Fruit fly (Drosophila melanogaster) whole organism, prepupa: Measurements from ENCODE around the gene CG46508.
"Not testable (repeated sequence)": the region's sequence is repeated elsewhere in the genome, so short reads cannot be mapped to it uniquely, and the experiment has no call there.

Experiments
- Blimp-1 ChIP-seq: fragments of 200-800 bp; sonication (Bioruptor generic); optimal IDR thresholded peaks from 3 replicates; lab custom pipeline; 2017; ENCODE audit warnings: missing biosample characterization, missing genetic modification characterization, mild to moderate bottlenecking, moderate library complexity, missing genetic modification reagents
- CG11294 ChIP-seq: fragments of 200-800 bp; sonication (Bioruptor generic); IDR thresholded peaks from 2 replicates; pipeline ENCODE4 v1.3.6; 2022; ENCODE audit warnings: missing biosample characterization, missing genetic modification characterization
- CG15336 ChIP-seq: fragments of 200-800 bp; sonication (Bioruptor generic); IDR thresholded peaks from 2 replicates; pipeline ENCODE4 v1.3.6; 2022; ENCODE audit warnings: missing biosample characterization, missing genetic modification characterization
- CG3919 ChIP-seq: fragments of 200-800 bp; sonication (Bioruptor generic); optimal IDR thresholded peaks from 3 replicates; lab custom pipeline; 2016; ENCODE audit warnings: missing biosample characterization, missing genetic modification characterization
- CG4318 ChIP-seq: fragments of 200-800 bp; sonication (Bioruptor generic); optimal IDR thresholded peaks from 3 replicates; lab custom pipeline; 2017; ENCODE audit warnings: missing biosample characterization, mild to moderate bottlenecking, missing genetic modification characterization
- CG6792 ChIP-seq: fragments of 200-800 bp; sonication (Bioruptor generic); optimal IDR thresholded peaks from 3 replicates; lab custom pipeline; 2016; ENCODE audit warnings: missing biosample characterization, missing genetic modification characterization
- CG8119 ChIP-seq: fragments of 200-800 bp; sonication (Bioruptor generic); IDR thresholded peaks from 3 replicates; pipeline ENCODE4 v1.3.6; 2022; ENCODE audit warnings: missing biosample characterization, missing genetic modification characterization
- Gug ChIP-seq: fragments of 200-800 bp; sonication (Bioruptor generic); IDR thresholded peaks from 2 replicates; pipeline ENCODE4 v1.3.6; 2022; ENCODE audit warnings: missing biosample characterization, missing genetic modification characterization
- Hr39 ChIP-seq: fragments of 200-800 bp; sonication (Bioruptor generic); optimal IDR thresholded peaks from 2 replicates; lab custom pipeline; 2016; ENCODE audit warnings: missing biosample characterization, missing genetic modification characterization
- Hr4 ChIP-seq: fragments of 200-800 bp; sonication (Bioruptor generic); optimal IDR thresholded peaks from 3 replicates; lab custom pipeline; 2016; ENCODE audit warnings: missing biosample characterization, missing genetic modification characterization
- OdsH ChIP-seq: fragments of 200-800 bp; sonication (Bioruptor generic); optimal IDR thresholded peaks from 3 replicates; lab custom pipeline; 2016; ENCODE audit warnings: missing biosample characterization, missing genetic modification characterization
- Smox ChIP-seq: fragments of 200-800 bp; sonication (Bioruptor generic); optimal IDR thresholded peaks from 3 replicates; lab custom pipeline; 2016; ENCODE audit warnings: missing biosample characterization, missing genetic modification characterization
- Sox15 ChIP-seq: fragments of 200-800 bp; sonication (Bioruptor generic); optimal IDR thresholded peaks from 3 replicates; lab custom pipeline; 2016; ENCODE audit warnings: missing biosample characterization, missing genetic modification characterization
- acj6 ChIP-seq: fragments of 200-800 bp; sonication (Bioruptor generic); optimal IDR thresholded peaks from 3 replicates; lab custom pipeline; 2016; ENCODE audit warnings: missing biosample characterization, missing genetic modification characterization
- cyc ChIP-seq: fragments of 200-800 bp; sonication (Bioruptor generic); optimal IDR thresholded peaks from 3 replicates; lab custom pipeline; 2016; ENCODE audit warnings: missing biosample characterization, missing genetic modification characterization
- dsx ChIP-seq: fragments of 200-800 bp; optimal IDR thresholded peaks from 3 replicates; lab custom pipeline; 2019; ENCODE audit warnings: missing biosample characterization, mild to moderate bottlenecking, missing genetic modification characterization, moderate library complexity; ENCODE audit not compliant: poor library complexity, severe bottlenecking
- eg ChIP-seq: fragments of 200-800 bp; sonication (Bioruptor generic); IDR thresholded peaks from 3 replicates; pipeline ENCODE4 v1.3.6; 2022; ENCODE audit warnings: missing biosample characterization, missing genetic modification characterization
- esn ChIP-seq: fragments of 200-800 bp; sonication (Bioruptor generic); optimal IDR thresholded peaks from 2 replicates; lab custom pipeline; 2016; ENCODE audit warnings: missing biosample characterization, mild to moderate bottlenecking, missing genetic modification characterization, moderate library complexity
- fd85E ChIP-seq: fragments of 200-800 bp; sonication (Bioruptor generic); optimal IDR thresholded peaks from 3 replicates; lab custom pipeline; 2016; ENCODE audit warnings: missing biosample characterization, missing genetic modification characterization
- lz ChIP-seq: fragments of 200-800 bp; sonication (Bioruptor generic); optimal IDR thresholded peaks from 3 replicates; lab custom pipeline; 2016; ENCODE audit warnings: missing biosample characterization, missing genetic modification characterization
- net ChIP-seq: fragments of 200-800 bp; sonication (Bioruptor generic); optimal IDR thresholded peaks from 3 replicates; lab custom pipeline; 2016; ENCODE audit warnings: missing biosample characterization, missing genetic modification characterization
- salr ChIP-seq, 2 experiments: fragments of 200-800 bp; sonication (Bioruptor generic); optimal IDR thresholded peaks; 3 replicates each; lab custom pipeline; 2016 to 2018; ENCODE audit warnings: missing biosample characterization in 2 of 2, missing genetic modification characterization in 2 of 2, mild to moderate bottlenecking in 1 of 2
- vri ChIP-seq: fragments of 200-800 bp; sonication (Bioruptor generic); optimal IDR thresholded peaks from 3 replicates; lab custom pipeline; 2016; ENCODE audit warnings: missing biosample characterization, mild to moderate bottlenecking, missing genetic modification characterization

Gene CG46508

dm6 chrX:22167355-22167754 lies at the start of gene CG46508:
TSS of gene CG46508 (plus strand) at chrX:22167655.
- not testable (repeated sequence) for TF ChIP-seq dsx (GFP tag; lab: Kevin White, UChicago); Gug (GFP tag; lab: Robert Waterston, UW); vri

DNA sequence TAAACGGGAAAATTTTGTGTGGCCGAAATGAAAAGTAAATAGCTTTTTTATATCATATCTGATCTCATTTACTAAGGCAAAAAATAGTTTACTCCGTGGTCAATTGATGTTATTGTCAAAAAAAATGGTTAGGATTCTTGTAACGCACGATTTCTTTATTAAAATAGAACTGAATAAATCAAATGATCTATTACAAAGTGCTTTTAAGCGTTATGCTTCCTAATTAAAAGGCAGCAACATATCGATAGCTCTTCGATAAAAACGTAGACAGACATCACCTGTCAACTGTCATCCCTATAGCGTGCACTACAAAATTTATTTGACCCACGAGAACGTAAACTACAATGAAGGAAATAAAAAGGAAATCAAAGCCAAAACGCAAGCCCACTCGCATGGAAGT lies 24.7 kb upstream of the CG46508 start, which contains the start of gene CG40813:
TSS of gene CG40813 (plus strand) at position 301 of the 400 bp plus-strand sequence.
- not testable (repeated sequence) for TF ChIP-seq CG15336 (GFP tag; lab: Robert Waterston, UW); eg; CG3919 (GFP tag; lab: Kevin White, UChicago)

DNA sequence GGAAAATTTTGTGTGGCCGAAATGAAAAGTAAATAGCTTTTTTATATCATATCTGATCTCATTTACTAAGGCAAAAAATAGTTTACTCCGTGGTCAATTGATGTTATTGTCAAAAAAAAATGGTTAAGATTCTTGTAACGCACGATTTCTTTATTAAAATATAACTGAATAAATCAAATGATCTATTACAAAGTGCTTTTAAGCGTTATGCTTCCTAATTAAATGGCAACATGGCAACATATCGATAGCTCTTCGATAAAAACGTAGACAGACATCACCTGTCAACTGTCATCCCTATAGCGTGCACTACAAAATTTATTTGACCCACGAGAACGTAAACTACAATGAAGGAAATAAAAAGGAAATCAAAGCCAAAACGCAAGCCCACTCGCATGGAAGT lies 20.0 kb upstream of the CG46508 start, which contains the start of gene CG46504:
TSS of gene CG46504 (plus strand) at position 301 of the 400 bp plus-strand sequence.
- not testable (repeated sequence) for TF ChIP-seq salr (GFP tag; optimal IDR thresholded peaks at IDR 0.05; lab: Kevin White, UChicago); CG4318 (GFP tag; lab: Kevin White, UChicago); Smox (GFP tag; lab: Kevin White, UChicago)
- TF ChIP-seq, all 60 proteins: peak for 0; not testable (repeated sequence) for 60

DNA sequence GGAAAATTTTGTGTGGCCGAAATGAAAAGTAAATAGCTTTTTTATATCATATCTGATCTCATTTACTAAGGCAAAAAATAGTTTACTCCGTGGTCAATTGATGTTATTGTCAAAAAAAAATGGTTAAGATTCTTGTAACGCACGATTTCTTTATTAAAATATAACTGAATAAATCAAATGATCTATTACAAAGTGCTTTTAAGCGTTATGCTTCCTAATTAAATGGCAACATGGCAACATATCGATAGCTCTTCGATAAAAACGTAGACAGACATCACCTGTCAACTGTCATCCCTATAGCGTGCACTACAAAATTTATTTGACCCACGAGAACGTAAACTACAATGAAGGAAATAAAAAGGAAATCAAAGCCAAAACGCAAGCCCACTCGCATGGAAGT lies 14.9 kb upstream of the CG46508 start, which contains the start of gene CG46505:
TSS of gene CG46505 (plus strand) at position 301 of the 400 bp plus-strand sequence.
- TF ChIP-seq OdsH, Blimp-1, Hr4 (GFP tag; lab: Kevin White, UChicago): not testable (repeated sequence)

DNA sequence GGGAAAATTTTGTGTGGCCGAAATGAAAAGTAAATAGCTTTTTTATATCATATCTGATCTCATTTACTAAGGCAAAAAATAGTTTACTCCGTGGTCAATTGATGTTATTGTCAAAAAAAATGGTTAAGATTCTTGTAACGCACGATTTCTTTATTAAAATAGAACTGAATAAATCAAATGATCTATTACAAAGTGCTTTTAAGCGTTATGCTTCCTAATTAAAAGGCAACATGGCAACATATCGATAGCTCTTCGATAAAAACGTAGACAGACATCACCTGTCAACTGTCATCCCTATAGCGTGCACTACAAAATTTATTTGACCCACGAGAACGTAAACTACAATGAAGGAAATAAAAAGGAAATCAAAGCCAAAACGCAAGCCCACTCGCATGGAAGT lies 9.9 kb upstream of the CG46508 start, which contains the start of gene CG46506:
TSS of gene CG46506 (plus strand) at position 301 of the 400 bp plus-strand sequence.
- TF ChIP-seq Sox15, lz, CG6792 (GFP tag; lab: Kevin White, UChicago): not testable (repeated sequence)

dm6 chrX:22162623-22163022 lies 4.8 kb upstream of the CG46508 start, which contains the start of gene CG46507:
TSS of gene CG46507 (plus strand) at chrX:22162923.
- TF ChIP-seq Hr4 (GFP tag; lab: Kevin White, UChicago); CG11294 (GFP tag; lab: Robert Waterston, UW); Hr39 (GFP tag; lab: Kevin White, UChicago): not testable (repeated sequence)

- TF ChIP-seq CG8119, net, eg: not testable (repeated sequence)
These were observed 4.9 kb downstream of the CG46508 start, which contains the start of gene CG46509 for dm6 chrX:22172341-22172740. TSS of gene CG46509 (plus strand) at chrX:22172641.

DNA sequence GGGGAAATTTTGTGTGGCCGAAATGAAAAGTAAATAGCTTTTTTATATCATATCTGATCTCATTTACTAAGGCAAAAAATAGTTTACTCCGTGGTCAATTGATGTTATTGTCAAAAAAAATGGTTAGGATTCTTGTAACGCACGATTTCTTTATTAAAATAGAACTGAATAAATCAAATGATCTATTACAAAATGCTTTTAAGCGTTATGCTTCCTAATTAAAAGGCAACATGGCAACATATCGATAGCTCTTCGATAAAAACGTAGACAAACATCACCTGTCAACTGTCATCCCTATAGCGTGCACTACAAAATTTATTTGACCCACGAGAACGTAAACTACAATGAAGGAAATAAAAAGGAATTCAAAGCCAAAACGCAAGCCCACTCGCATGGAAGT lies 9.8 kb downstream of the CG46508 start, which contains the start of gene CG46510:
TSS of gene CG46510 (plus strand) at position 301 of the 400 bp plus-strand sequence.
- TF ChIP-seq cyc, CG6792, esn (GFP tag; lab: Kevin White, UChicago): not testable (repeated sequence)
- TF ChIP-seq, all 60 proteins: peak for 0; not testable (repeated sequence) for 60

- TF ChIP-seq acj6, CG3919, fd85E (GFP tag; lab: Kevin White, UChicago): not testable (repeated sequence)
These were observed 14.7 kb downstream of the CG46508 start, which contains the start of gene CG46511 for dm6 chrX:22182193-22182592. TSS of gene CG46511 (plus strand) at chrX:22182493.
